Worm (Caenorhabditis elegans) whole organism, mixed stage, embryonic: ENCODE measurements around the gene gst-23.

Experiments used
- lin-13 ChIP-seq: fragments of 150-350 bp; optimal IDR thresholded peaks from 2 replicates; lab custom pipeline; 2014; ENCODE audit warnings: missing biosample characterization, missing genetic modification characterization
- nhr-237 ChIP-seq: fragments of 150-350 bp; optimal IDR thresholded peaks from 2 replicates; lab custom pipeline; 2014; ENCODE audit warnings: missing biosample characterization, missing genetic modification characterization
- nhr-28 ChIP-seq: fragments of 150-350 bp; optimal IDR thresholded peaks from 2 replicates; lab custom pipeline; 2014; ENCODE audit warnings: missing biosample characterization, missing genetic modification characterization
- nhr-76 ChIP-seq: sonication (generic microtip); optimal IDR thresholded peaks from 2 replicates; lab custom pipeline; 2017; ENCODE audit warnings: missing biosample characterization, missing genetic modification characterization
- unc-62 ChIP-seq: fragments of 150-350 bp; optimal IDR thresholded peaks from 2 replicates; lab custom pipeline; 2014; ENCODE audit warnings: missing biosample characterization, missing genetic modification reagents, missing genetic modification characterization

DNA sequence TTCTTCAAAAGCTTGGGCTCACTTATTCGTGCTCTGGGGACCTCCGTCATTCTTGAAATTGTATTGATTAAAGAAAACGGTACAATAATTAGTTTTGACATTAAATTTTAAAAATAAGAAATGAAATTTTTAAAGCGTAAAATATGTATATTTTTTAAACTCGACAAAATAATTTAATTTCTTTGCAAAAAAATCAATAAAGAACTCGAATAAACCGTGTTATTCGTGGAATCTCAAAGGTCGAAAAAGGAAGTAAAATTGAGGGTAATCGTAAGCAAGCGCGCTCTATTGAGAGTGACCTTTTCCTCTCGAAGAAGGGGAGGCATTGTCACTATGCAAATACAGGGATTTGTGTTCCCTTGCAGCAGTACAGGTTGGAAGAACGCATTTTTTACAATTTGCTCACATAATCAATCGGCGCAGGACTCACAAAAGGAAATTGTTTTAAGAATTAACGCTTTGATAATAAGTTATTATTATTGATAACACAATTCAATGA is 48.1 kb upstream of the gst-23 start, which contains the start of gene Y73C8B.2:
- TF ChIP-seq nhr-28 (tag; lab: Kevin White, UChicago) (no peak), nhr-237 (tag; lab: Kevin White, UChicago) (no peak), unc-62 (GFP tag; lab: Kevin White, UChicago) (no peak), lin-13 (tag; lab: Kevin White, UChicago) (peak; percentile 16), nhr-76 (tag; lab: Kevin White, UChicago) (no peak)
